Fruit fly (Drosophila melanogaster) whole organism, embryonic: ENCODE data around the gene Ptp10D.

ENCODE experiments used
- Bteb2 ChIP-seq: fragments of 200-800 bp; sonication (Bioruptor generic); optimal IDR thresholded peaks from 2 replicates; lab custom pipeline; 2016; ENCODE audit warnings: missing biosample characterization, missing genetic modification characterization
- CG10366 ChIP-seq: fragments of 200-800 bp; sonication (Bioruptor generic); IDR thresholded peaks from 2 replicates; pipeline ENCODE4 v1.3.6; 2022; ENCODE audit warnings: missing biosample characterization, missing genetic modification characterization
- CG16863 ChIP-seq: fragments of 200-800 bp; sonication (Bioruptor generic); optimal IDR thresholded peaks from 3 replicates; lab custom pipeline; 2016; ENCODE audit warnings: missing biosample characterization, missing genetic modification characterization
- CG17568 ChIP-seq: fragments of 200-800 bp; sonication (Bioruptor generic); optimal IDR thresholded peaks from 2 replicates; lab custom pipeline; 2018; ENCODE audit warnings: missing biosample characterization, mild to moderate bottlenecking, missing genetic modification characterization, moderate library complexity
- CG18011 ChIP-seq: fragments of 200-800 bp; sonication (Bioruptor generic); optimal IDR thresholded peaks from 2 replicates; lab custom pipeline; 2017; ENCODE audit warnings: missing biosample characterization, missing genetic modification characterization, mild to moderate bottlenecking, moderate library complexity, missing genotype
- CG2678 ChIP-seq: fragments of 200-800 bp; sonication (Bioruptor generic); optimal IDR thresholded peaks from 3 replicates; lab custom pipeline; 2019; ENCODE audit warnings: missing biosample characterization, mild to moderate bottlenecking, missing genetic modification characterization, moderate library complexity
- CG30403 ChIP-seq: fragments of 200-800 bp; sonication (Bioruptor generic); optimal IDR thresholded peaks from 3 replicates; lab custom pipeline; 2016; ENCODE audit warnings: missing biosample characterization, missing genetic modification characterization
- CG3281 ChIP-seq: fragments of 200-800 bp; sonication (Bioruptor generic); optimal IDR thresholded peaks from 3 replicates; lab custom pipeline; 2017; ENCODE audit warnings: missing biosample characterization, mild to moderate bottlenecking, missing genetic modification characterization
- CG33213 ChIP-seq: fragments of 200-800 bp; sonication (Bioruptor generic); optimal IDR thresholded peaks from 3 replicates; lab custom pipeline; 2016; ENCODE audit warnings: missing biosample characterization, missing genetic modification characterization
- CG4424 ChIP-seq: fragments of 200-800 bp; sonication (Bioruptor generic); optimal IDR thresholded peaks from 3 replicates; lab custom pipeline; 2016; ENCODE audit warnings: missing biosample characterization, missing genetic modification characterization
- CG6654 ChIP-seq: fragments of 200-800 bp; sonication (Bioruptor generic); optimal IDR thresholded peaks from 2 replicates; lab custom pipeline; 2017; ENCODE audit warnings: missing biosample characterization, mild to moderate bottlenecking, missing genetic modification characterization
- CG6791 ChIP-seq: fragments of 200-800 bp; sonication (Bioruptor generic); IDR thresholded peaks from 3 replicates; pipeline ENCODE4 v1.3.6; 2022; ENCODE audit warnings: missing biosample characterization, missing genetic modification characterization; ENCODE audit not compliant: partially characterized antibody
- CG9932 ChIP-seq: fragments of 200-800 bp; sonication (Bioruptor generic); IDR thresholded peaks from 2 replicates; pipeline ENCODE4 v1.3.6; 2022; ENCODE audit warnings: missing biosample characterization, missing genetic modification characterization
- CoRest ChIP-seq: fragments of 200-800 bp; sonication (Bioruptor generic); optimal IDR thresholded peaks from 3 replicates; lab custom pipeline; 2018; ENCODE audit warnings: missing biosample characterization, mild to moderate bottlenecking, missing genetic modification characterization, moderate library complexity
- Dip2 ChIP-seq: fragments of 200-800 bp; sonication (Bioruptor generic); IDR thresholded peaks from 2 replicates; pipeline ENCODE4 v1.3.6; 2022; ENCODE audit warnings: missing biosample characterization, missing genetic modification characterization
- Dll ChIP-seq: fragments of 200-800 bp; sonication (Bioruptor generic); IDR thresholded peaks from 4 replicates; pipeline ENCODE4 v1.3.6; 2022; ENCODE audit warnings: missing biosample characterization, missing genetic modification characterization; ENCODE audit not compliant: partially characterized antibody
- Doc3 ChIP-seq: fragments of 200-800 bp; sonication (Bioruptor generic); IDR thresholded peaks from 3 replicates; pipeline ENCODE4 v1.3.6; 2022; ENCODE audit warnings: missing biosample characterization, missing genetic modification characterization; ENCODE audit not compliant: partially characterized antibody
- HmgD ChIP-seq: fragments of 200-800 bp; sonication (Bioruptor generic); optimal IDR thresholded peaks from 3 replicates; lab custom pipeline; 2016; ENCODE audit warnings: missing biosample characterization, missing genetic modification characterization
- Lhr ChIP-seq: fragments of 200-800 bp; sonication (Bioruptor generic); optimal IDR thresholded peaks from 3 replicates; lab custom pipeline; 2017; ENCODE audit warnings: mild to moderate bottlenecking, missing biosample characterization, missing genetic modification reagents, missing genetic modification characterization
- Neu2 ChIP-seq: fragments of 200-800 bp; sonication (Bioruptor generic); optimal IDR thresholded peaks from 3 replicates; lab custom pipeline; 2016; ENCODE audit warnings: missing biosample characterization, missing genetic modification characterization, borderline replicate concordance
- Nf-YC ChIP-seq: fragments of 200-800 bp; optimal IDR thresholded peaks from 3 replicates; lab custom pipeline; 2019; ENCODE audit warnings: missing biosample characterization, mild to moderate bottlenecking, missing genetic modification characterization, moderate library complexity
- Oli ChIP-seq: fragments of 200-800 bp; sonication (Bioruptor generic); optimal IDR thresholded peaks from 2 replicates; lab custom pipeline; 2018; ENCODE audit warnings: missing biosample characterization, mild to moderate bottlenecking, missing genetic modification characterization, moderate library complexity
- Optix ChIP-seq: fragments of 200-800 bp; sonication (Bioruptor generic); IDR thresholded peaks from 3 replicates; pipeline ENCODE4 v1.3.6; 2022; ENCODE audit warnings: missing biosample characterization, missing genetic modification characterization
- Ptx1 ChIP-seq: fragments of 200-800 bp; sonication (Bioruptor generic); IDR thresholded peaks from 2 replicates; pipeline ENCODE4 v1.3.6; 2022; ENCODE audit warnings: missing biosample characterization, missing genetic modification characterization
- ap ChIP-seq: fragments of 200-800 bp; sonication (Bioruptor generic); IDR thresholded peaks from 2 replicates; pipeline ENCODE4 v1.3.6; 2022; ENCODE audit warnings: missing biosample characterization, missing genetic modification characterization
- br ChIP-seq: fragments of >200 bp; optimal IDR thresholded peaks from 2 replicates; lab custom pipeline; 2017
- cad ChIP-seq: fragments of >200 bp; optimal IDR thresholded peaks from 2 replicates; lab custom pipeline; 2017; ENCODE audit warnings: missing biosample characterization, missing genetic modification characterization
- cg ChIP-seq: fragments of 200-800 bp; sonication (Bioruptor generic); optimal IDR thresholded peaks from 3 replicates; lab custom pipeline; 2019; ENCODE audit warnings: missing biosample characterization, mild to moderate bottlenecking, missing genetic modification characterization, moderate library complexity
- dm ChIP-seq: fragments of 200-800 bp; sonication (Bioruptor generic); optimal IDR thresholded peaks from 3 replicates; lab custom pipeline; 2016; ENCODE audit warnings: missing biosample characterization, missing genetic modification characterization
- dysf ChIP-seq: fragments of 200-800 bp; sonication (Bioruptor generic); IDR thresholded peaks from 3 replicates; pipeline ENCODE4 v1.3.6; 2022; ENCODE audit warnings: missing biosample characterization, missing genetic modification characterization
- ftz-f1 ChIP-seq: fragments of 200-800 bp; sonication (Bioruptor generic); optimal IDR thresholded peaks from 2 replicates; lab custom pipeline; 2016; ENCODE audit warnings: missing biosample characterization, missing genetic modification characterization
- grau ChIP-seq: fragments of 200-800 bp; optimal IDR thresholded peaks from 3 replicates; lab custom pipeline; 2019; ENCODE audit warnings: missing biosample characterization, mild to moderate bottlenecking, missing genetic modification characterization, moderate library complexity
- gro ChIP-seq: fragments of 200-800 bp; sonication (Bioruptor generic); optimal IDR thresholded peaks from 2 replicates; lab custom pipeline; 2016; ENCODE audit warnings: missing biosample characterization, missing genetic modification characterization
- gsb ChIP-seq: fragments of 200-800 bp; sonication (Bioruptor generic); IDR thresholded peaks from 2 replicates; pipeline ENCODE4 v1.3.6; 2022; ENCODE audit warnings: missing biosample characterization, missing genetic modification characterization
- gt ChIP-seq: fragments of 200-800 bp; sonication (Bioruptor generic); IDR thresholded peaks from 2 replicates; pipeline ENCODE4 v1.3.6; 2022; ENCODE audit warnings: missing biosample characterization, missing genetic modification characterization
- her ChIP-seq: fragments of 200-800 bp; sonication (Bioruptor generic); optimal IDR thresholded peaks from 2 replicates; lab custom pipeline; 2016; ENCODE audit warnings: missing biosample characterization, missing genetic modification characterization
- jigr1 ChIP-seq: fragments of 200-800 bp; sonication (Bioruptor generic); IDR thresholded peaks from 3 replicates; pipeline ENCODE4 v1.3.6; 2022; ENCODE audit warnings: missing biosample characterization, missing genetic modification characterization
- maf-S ChIP-seq: fragments of 200-800 bp; sonication (Bioruptor generic); optimal IDR thresholded peaks from 2 replicates; lab custom pipeline; 2016; ENCODE audit warnings: missing biosample characterization, missing genetic modification characterization
- mld ChIP-seq: fragments of 200-800 bp; sonication (Bioruptor generic); IDR thresholded peaks from 3 replicates; pipeline ENCODE4 v1.3.6; 2022; ENCODE audit warnings: missing biosample characterization, missing genetic modification characterization; ENCODE audit not compliant: partially characterized antibody
- nau ChIP-seq: fragments of 200-800 bp; sonication (Bioruptor generic); optimal IDR thresholded peaks from 3 replicates; lab custom pipeline; 2017; ENCODE audit warnings: missing biosample characterization, mild to moderate bottlenecking, missing genetic modification characterization, missing genetic modification reagents
- nerfin-2 ChIP-seq: fragments of 200-800 bp; sonication (Bioruptor generic); IDR thresholded peaks from 2 replicates; pipeline ENCODE4 v1.3.6; 2022; ENCODE audit warnings: missing biosample characterization, missing genetic modification characterization; ENCODE audit not compliant: partially characterized antibody
- pum ChIP-seq: fragments of 200-800 bp; sonication (Bioruptor generic); optimal IDR thresholded peaks from 2 replicates; lab custom pipeline; 2016; ENCODE audit warnings: missing biosample characterization, missing genetic modification characterization
- ro ChIP-seq: fragments of 200-800 bp; sonication (Bioruptor generic); IDR thresholded peaks from 2 replicates; pipeline ENCODE4 v1.3.6; 2022; ENCODE audit warnings: missing biosample characterization, missing genetic modification characterization
- scrt ChIP-seq: fragments of 200-800 bp; sonication (Bioruptor generic); optimal IDR thresholded peaks from 2 replicates; lab custom pipeline; 2018; ENCODE audit warnings: missing biosample characterization, mild to moderate bottlenecking, missing genetic modification characterization, moderate library complexity
- sima ChIP-seq: fragments of 200-800 bp; sonication (Bioruptor generic); optimal IDR thresholded peaks from 2 replicates; lab custom pipeline; 2016; ENCODE audit warnings: missing biosample characterization, missing genetic modification characterization
- sr ChIP-seq: fragments of 200-800 bp; sonication (Bioruptor generic); IDR thresholded peaks from 3 replicates; pipeline ENCODE4 v1.3.6; 2022; ENCODE audit warnings: missing biosample characterization, missing genetic modification characterization
- stwl ChIP-seq: fragments of 200-800 bp; sonication (Bioruptor generic); optimal IDR thresholded peaks from 3 replicates; lab custom pipeline; 2018; ENCODE audit warnings: missing biosample characterization, mild to moderate bottlenecking, missing genetic modification characterization, moderate library complexity
- tx ChIP-seq: fragments of 200-800 bp; sonication (Bioruptor generic); optimal IDR thresholded peaks from 2 replicates; lab custom pipeline; 2016; ENCODE audit warnings: missing biosample characterization, missing genetic modification characterization
- wdn ChIP-seq: fragments of 200-800 bp; sonication (Bioruptor generic); IDR thresholded peaks from 2 replicates; pipeline ENCODE4 v1.3.6; 2022; ENCODE audit warnings: missing biosample characterization, missing genetic modification characterization
- wek ChIP-seq: fragments of 200-800 bp; sonication (Bioruptor generic); optimal IDR thresholded peaks from 3 replicates; lab custom pipeline; 2018; ENCODE audit warnings: missing biosample characterization, mild to moderate bottlenecking, missing genetic modification characterization, moderate library complexity
- zen2 ChIP-seq: fragments of 200-800 bp; sonication (Bioruptor generic); IDR thresholded peaks from 3 replicates; pipeline ENCODE4 v1.3.6; 2022; ENCODE audit warnings: missing biosample characterization, missing genetic modification characterization; ENCODE audit not compliant: partially characterized antibody

Gene Ptp10D

dm6 chrX:11678539-11679040, 56.8 kb downstream of the Ptp10D start, which contains the start of the genes Vlet and bif (continued):
- TF ChIP-seq CG9932 (peak; percentile 74), CG6654 (GFP tag; lab: Kevin White, UChicago) (peak; percentile 35), Dip2 (GFP tag; lab: Robert Waterston, UW) (no peak), scrt (GFP tag; lab: Kevin White, UChicago) (no peak), Optix (GFP tag; lab: Robert Waterston, UW) (no peak), CoRest (peak; percentile 85), Nf-YC (tag; lab: Kevin White, UChicago) (peak; percentile 64), CG17568 (no peak), Neu2 (no peak), HmgD (GFP tag; lab: Kevin White, UChicago) (no peak), jigr1 (GFP tag; lab: Robert Waterston, UW) (no peak), ap (0 out of 2 replicates have a peak, but pooled peaks have one; percentile 8), wdn (no peak), CG18011 (GFP tag; lab: Kevin White, UChicago) (no peak), Dll (GFP tag; lab: Robert Waterston, UW) (peak; percentile 61; the same call in 1 of the 4 replicates), gro (GFP tag; lab: Kevin White, UChicago) (peak; percentile 8), CG10366 (peak; percentile 41; the same call in 1 of the 2 replicates), ro (GFP tag; lab: Robert Waterston, UW) (no peak), CG3281 (GFP tag; lab: Kevin White, UChicago) (peak; percentile 68), her (peak; percentile 36), Doc3 (GFP tag; lab: Robert Waterston, UW) (0 out of 3 replicates have a peak, but pooled peaks have one; percentile 28), mld (GFP tag; lab: Robert Waterston, UW) (no peak), br (lab: Kevin White, UChicago) (no peak), dm (GFP tag; lab: Kevin White, UChicago) (no peak), cad (no peak), Lhr (no peak), CG4424 (GFP tag; lab: Kevin White, UChicago) (peak; percentile 56), wek (GFP tag; lab: Kevin White, UChicago) (peak; percentile 15), Ptx1 (GFP tag; lab: Robert Waterston, UW) (peak; percentile 52), CG6791 (GFP tag; lab: Robert Waterston, UW) (peak; percentile 74), CG2678 (no peak), ftz-f1 (GFP tag; lab: Kevin White, UChicago) (no peak), cg (GFP tag; lab: Kevin White, UChicago) (no peak), CG30403 (GFP tag; lab: Kevin White, UChicago) (peak; percentile 76), grau (peak; percentile 76), gt (GFP tag; lab: Robert Waterston, UW) (0 out of 2 replicates have a peak, but pooled peaks have one; percentile 31), nau (no peak), sima (GFP tag; lab: Kevin White, UChicago) (no peak), nerfin-2 (GFP tag; lab: Robert Waterston, UW) (no peak), zen2 (GFP tag; lab: Robert Waterston, UW) (no peak), dysf (GFP tag; lab: Robert Waterston, UW) (peak; percentile 45; the same call in 2 of the 3 replicates), CG33213 (GFP tag; lab: Kevin White, UChicago) (peak; percentile 16), maf-S (GFP tag; lab: Kevin White, UChicago) (no peak), CG16863 (no peak), sr (GFP tag; lab: Robert Waterston, UW) (no peak), stwl (tag; lab: Kevin White, UChicago) (peak; percentile 48), Oli (peak; percentile 58), tx (peak; percentile 29), Bteb2 (peak; percentile 17), pum (GFP tag; lab: Kevin White, UChicago) (peak; percentile 41), gsb (no peak)
